In genomic region chr3R:17794335-17795074, dm6 we compare ENCODE assay signal across 1 fruit fly cellular context.
TF ChIP-seq lines count a peak whose summit lies in the region.

TSS of gene CG43102 (minus strand) at chr3R:17794490.

TF ChIP-seq in whole organism, embryonic, 481 proteins besides CTCF, POLR2A, EP300 and RAD21 (continued from another document):
- TF ChIP-seq pita (GFP tag; optimal IDR thresholded peaks at IDR 0.05; lab: Kevin White, UChicago) (no peak), aop (GFP tag; IDR thresholded peaks at IDR 0.05; lab: Robert Waterston, UW) (0 out of 2 replicates have a peak, but pooled peaks have one; percentile 6), CG14441 (GFP tag; IDR thresholded peaks at IDR 0.05; lab: Robert Waterston, UW) (peak; percentile 73), CG3847 (GFP tag; IDR thresholded peaks at IDR 0.05; lab: Robert Waterston, UW) (peak; percentile 46; the same call in 1 of the 2 replicates), sens-2 (GFP tag; IDR thresholded peaks at IDR 0.05; lab: Robert Waterston, UW) (peak; percentile 37; the same call in 1 of the 2 replicates), CG1792 (GFP tag; optimal IDR thresholded peaks at IDR 0.05; lab: Kevin White, UChicago) (no peak), mam (GFP tag; optimal IDR thresholded peaks at IDR 0.05; lab: Kevin White, UChicago) (peak; percentile 61), CG13296 (GFP tag; optimal IDR thresholded peaks at IDR 0.05; lab: Kevin White, UChicago) (peak; percentile 70), fd96Cb (tag; optimal IDR thresholded peaks at IDR 0.05; lab: Kevin White, UChicago) (peak; percentile 49), CG4282 (GFP tag; optimal IDR thresholded peaks at IDR 0.05; lab: Kevin White, UChicago) (peak; percentile 24), dmrt99B (tag; optimal IDR thresholded peaks at IDR 0.05; lab: Kevin White, UChicago) (peak; percentile 70), oc (tag; optimal IDR thresholded peaks at IDR 0.05; lab: Kevin White, UChicago) (peak; percentile 58), Doc2 (GFP tag; IDR thresholded peaks at IDR 0.05; lab: Robert Waterston, UW) (no peak), ind (GFP tag; optimal IDR thresholded peaks at IDR 0.05; lab: Kevin White, UChicago) (peak; percentile 71), Hmr (GFP tag; optimal IDR thresholded peaks at IDR 0.05; lab: Kevin White, UChicago) (peak; percentile 68), sd (tag; optimal IDR thresholded peaks at IDR 0.05; lab: Kevin White, UChicago) (peak; percentile 61), ATbp (GFP tag; optimal IDR thresholded peaks at IDR 0.05; lab: Kevin White, UChicago) (peak; percentile 57), Meics (GFP tag; optimal IDR thresholded peaks at IDR 0.05; lab: Kevin White, UChicago) (peak; percentile 64), unpg (GFP tag; optimal IDR thresholded peaks at IDR 0.05; lab: Kevin White, UChicago) (peak; percentile 74), CG2712 (tag; optimal IDR thresholded peaks at IDR 0.05; lab: Kevin White, UChicago) (peak; percentile 77), CG6765 (GFP tag; optimal IDR thresholded peaks at IDR 0.05; lab: Kevin White, UChicago) (peak; percentile 26), ewg (GFP tag; optimal IDR thresholded peaks at IDR 0.05; lab: Kevin White, UChicago) (no peak), kay (GFP tag; optimal IDR thresholded peaks at IDR 0.05; lab: Kevin White, UChicago) (peak; percentile 11), NfI (GFP tag; optimal IDR thresholded peaks at IDR 0.05; lab: Kevin White, UChicago) (peak; percentile 76), CG16813 (GFP tag; IDR thresholded peaks at IDR 0.05; lab: Robert Waterston, UW; ENCODE audit: partially characterized antibody) (peak; percentile 71), CG3065 (GFP tag; optimal IDR thresholded peaks at IDR 0.05; lab: Kevin White, UChicago) (no peak), tll (GFP tag; optimal IDR thresholded peaks at IDR 0.05; lab: Kevin White, UChicago) (no peak), CG12071 (GFP tag; optimal IDR thresholded peaks at IDR 0.05; lab: Kevin White, UChicago) (peak; percentile 56), Side (GFP tag; optimal IDR thresholded peaks at IDR 0.05; lab: Kevin White, UChicago) (peak; percentile 53), sisA (GFP tag; IDR thresholded peaks at IDR 0.05; lab: Robert Waterston, UW) (peak; percentile 60), jumu (GFP tag; optimal IDR thresholded peaks at IDR 0.05; lab: Kevin White, UChicago) (peak; percentile 17), Optix (GFP tag; IDR thresholded peaks at IDR 0.05; lab: Robert Waterston, UW) (peak; percentile 65), trh (GFP tag; optimal IDR thresholded peaks at IDR 0.05; lab: Kevin White, UChicago) (peak; percentile 18), CkIIα-i1 (GFP tag; IDR thresholded peaks at IDR 0.05; lab: Robert Waterston, UW) (no peak), CG17328 (GFP tag; IDR thresholded peaks at IDR 0.05; lab: Robert Waterston, UW) (peak; percentile 78), Neu2 (GFP tag; optimal IDR thresholded peaks at IDR 0.05; lab: Kevin White, UChicago; ENCODE audit: borderline replicate concordance) (no peak), HmgZ (tag; optimal IDR thresholded peaks at IDR 0.05; lab: Kevin White, UChicago) (peak; percentile 62), CG34422 (GFP tag; IDR thresholded peaks at IDR 0.05; lab: Robert Waterston, UW) (peak; percentile 79), gfzf (GFP tag; optimal IDR thresholded peaks at IDR 0.05; lab: Kevin White, UChicago) (no peak), Deaf1 (tag; optimal IDR thresholded peaks at IDR 0.05; lab: Kevin White, UChicago) (peak; percentile 60), BEAF-32 (GFP tag; optimal IDR thresholded peaks at IDR 0.05; lab: Kevin White, UChicago) (peak; percentile 71), seq (GFP tag; IDR thresholded peaks at IDR 0.05; lab: Robert Waterston, UW) (no peak), CG11085 (GFP tag; IDR thresholded peaks at IDR 0.05; lab: Robert Waterston, UW) (no peak)
